Worm (Caenorhabditis elegans): Measurements from ENCODE around the gene ltd-1.

ce11 chrII:8104998-8105397, 12.4 kb upstream of the ltd-1 start, which contains the start of gene sfxn-5:
- TF ChIP-seq zag-1 (tag; optimal IDR thresholded peaks at IDR 0.05) (no peak), vab-15 (tag; optimal IDR thresholded peaks at IDR 0.05) (no peak), unc-62 (GFP tag; optimal IDR thresholded peaks at IDR 0.05) (no peak), jun-1 (tag; optimal IDR thresholded peaks at IDR 0.05) (no peak)

Measured in whole organism, L1 larva.